Fruit fly (Drosophila melanogaster): ENCODE data around the gene PIG-Wa.

DNA sequence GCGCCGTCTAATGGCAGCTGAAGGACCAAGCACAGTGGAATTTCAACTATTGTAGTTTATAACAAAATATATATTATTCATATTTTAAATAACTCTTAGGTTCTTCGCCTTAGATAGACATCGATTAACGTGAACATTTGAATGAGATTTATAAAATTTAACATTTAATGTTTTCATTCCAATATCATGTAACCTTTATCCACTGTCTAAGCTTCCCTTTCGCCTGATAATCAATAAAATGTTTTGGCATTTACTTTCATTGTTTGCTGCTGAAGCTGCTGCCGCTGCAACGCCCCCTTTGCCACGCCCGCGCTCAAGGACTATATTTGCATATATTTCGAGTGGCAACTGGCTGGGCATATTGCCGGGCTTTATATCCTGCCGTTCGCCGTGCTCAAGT is 11.9 kb downstream of the PIG-Wa start:
- TF ChIP-seq Eip75B (GFP tag; optimal IDR thresholded peaks at IDR 0.05), result no peak
- no peak for TF ChIP-seq CG8632 (GFP tag; optimal IDR thresholded peaks at IDR 0.05)
- no peak for TF ChIP-seq fkh (GFP tag; optimal IDR thresholded peaks at IDR 0.05)
- TF ChIP-seq Met (GFP tag; optimal IDR thresholded peaks at IDR 0.05), result no peak
- TF ChIP-seq Hr39 (GFP tag; optimal IDR thresholded peaks at IDR 0.05), result no peak
- TF ChIP-seq CG3032 (tag; optimal IDR thresholded peaks at IDR 0.05), result no peak
- TF ChIP-seq CG34406 (GFP tag; optimal IDR thresholded peaks at IDR 0.05), result no peak
- TF ChIP-seq Lpt (GFP tag; optimal IDR thresholded peaks at IDR 0.05), result no peak
- TF ChIP-seq OdsH (GFP tag; optimal IDR thresholded peaks at IDR 0.05), result no peak
- TF ChIP-seq Blimp-1 (GFP tag; optimal IDR thresholded peaks at IDR 0.05), result no peak

All from whole organism, prepupa.